Fruit fly (Drosophila melanogaster): Measurements from ENCODE around the gene CG16959.

- TF ChIP-seq EcR (GFP tag; optimal IDR thresholded peaks at IDR 0.05) (no peak), psq (optimal IDR thresholded peaks at IDR 0.05) (no peak), usp (GFP tag; optimal IDR thresholded peaks at IDR 0.05) (no peak), CG8478 (optimal IDR thresholded peaks at IDR 0.05) (no peak), pan (optimal IDR thresholded peaks at IDR 0.05) (no peak), Dll (optimal IDR thresholded peaks at IDR 0.05) (no peak)
Measured at dm6 chr3L:15171769-15172403, 46.8 kb upstream of the CG16959 start.
